Fruit fly (Drosophila melanogaster) whole organism, embryonic: Measurements from ENCODE around the gene CG42258.

Source experiments
- Asciz ChIP-seq: fragments of 200-800 bp; sonication (Bioruptor generic); optimal IDR thresholded peaks from 2 replicates; lab custom pipeline; 2017; ENCODE audit warnings: missing biosample characterization, mild to moderate bottlenecking, missing genetic modification characterization, missing genetic modification reagents
- BEAF-32 ChIP-seq: fragments of 200-800 bp; sonication (Bioruptor generic); optimal IDR thresholded peaks from 3 replicates; lab custom pipeline; 2017; ENCODE audit warnings: missing biosample characterization, missing genetic modification characterization, mild to moderate bottlenecking, moderate library complexity, missing genetic modification reagents
- Bdp1 ChIP-seq: fragments of 200-800 bp; sonication (Bioruptor generic); optimal IDR thresholded peaks from 3 replicates; lab custom pipeline; 2016; ENCODE audit warnings: missing biosample characterization, missing genetic modification characterization
- Blimp-1 ChIP-seq: fragments of 200-800 bp; sonication (Bioruptor generic); optimal IDR thresholded peaks from 3 replicates; lab custom pipeline; 2018; ENCODE audit warnings: missing biosample characterization, missing genetic modification characterization, mild to moderate bottlenecking, moderate library complexity, missing genetic modification reagents
- CG10979 ChIP-seq: fragments of 200-800 bp; sonication (Bioruptor generic); optimal IDR thresholded peaks from 2 replicates; lab custom pipeline; 2018; ENCODE audit warnings: missing biosample characterization, mild to moderate bottlenecking, missing genetic modification characterization, moderate library complexity
- CG11723 ChIP-seq: fragments of 200-800 bp; sonication (Bioruptor generic); optimal IDR thresholded peaks from 2 replicates; lab custom pipeline; 2017; ENCODE audit warnings: missing biosample characterization, mild to moderate bottlenecking, missing genetic modification characterization
- CG13775 ChIP-seq: fragments of 200-800 bp; sonication (Bioruptor generic); optimal IDR thresholded peaks from 3 replicates; lab custom pipeline; 2017; ENCODE audit warnings: missing biosample characterization, mild to moderate bottlenecking, missing genetic modification characterization
- CG14014 ChIP-seq: fragments of 200-800 bp; sonication (Bioruptor generic); IDR thresholded peaks from 2 replicates; pipeline ENCODE4 v1.3.6; 2022; ENCODE audit warnings: missing biosample characterization, missing genetic modification characterization
- CG15479 ChIP-seq: fragments of 200-800 bp; sonication (Bioruptor generic); optimal IDR thresholded peaks from 3 replicates; lab custom pipeline; 2019; ENCODE audit warnings: missing biosample characterization, mild to moderate bottlenecking, missing genetic modification characterization, moderate library complexity
- CG16813 ChIP-seq: fragments of 200-800 bp; sonication (Bioruptor generic); IDR thresholded peaks from 3 replicates; pipeline ENCODE4 v1.3.6; 2022; ENCODE audit warnings: missing biosample characterization, missing genetic modification characterization; ENCODE audit not compliant: partially characterized antibody
- CG17385 ChIP-seq: fragments of 200-800 bp; sonication (Bioruptor generic); optimal IDR thresholded peaks from 3 replicates; lab custom pipeline; 2018; ENCODE audit warnings: missing biosample characterization, mild to moderate bottlenecking, missing genetic modification characterization
- CG18262 ChIP-seq: fragments of 200-800 bp; optimal IDR thresholded peaks from 3 replicates; lab custom pipeline; 2019; ENCODE audit warnings: missing biosample characterization, mild to moderate bottlenecking, missing genetic modification characterization, moderate library complexity
- CG30403 ChIP-seq: fragments of 200-800 bp; sonication (Bioruptor generic); optimal IDR thresholded peaks from 3 replicates; lab custom pipeline; 2016; ENCODE audit warnings: missing biosample characterization, missing genetic modification characterization
- CG32532 ChIP-seq: fragments of 200-800 bp; sonication (Bioruptor generic); IDR thresholded peaks from 2 replicates; pipeline ENCODE4 v1.3.6; 2022; ENCODE audit warnings: missing biosample characterization, missing genetic modification characterization
- CG33557 ChIP-seq: fragments of 200-800 bp; sonication (Bioruptor generic); optimal IDR thresholded peaks from 2 replicates; lab custom pipeline; 2019; ENCODE audit warnings: missing biosample characterization, mild to moderate bottlenecking, missing genetic modification characterization, moderate library complexity
- CG4328 ChIP-seq: fragments of 200-800 bp; sonication (Bioruptor generic); optimal IDR thresholded peaks from 3 replicates; lab custom pipeline; 2017; ENCODE audit warnings: missing biosample characterization, missing genetic modification reagents, missing genetic modification characterization
- CG6689 ChIP-seq: fragments of 200-800 bp; sonication (Bioruptor generic); IDR thresholded peaks from 2 replicates; pipeline ENCODE4 v1.3.6; 2022; ENCODE audit warnings: missing biosample characterization, missing genetic modification characterization
- CG7786 ChIP-seq: fragments of 200-800 bp; sonication (Bioruptor generic); optimal IDR thresholded peaks from 2 replicates; lab custom pipeline; 2016; ENCODE audit warnings: missing biosample characterization, missing genetic modification characterization
- Chrac-16 ChIP-seq: fragments of 200-800 bp; sonication (Bioruptor generic); optimal IDR thresholded peaks from 3 replicates; lab custom pipeline; 2016; ENCODE audit warnings: missing biosample characterization, missing genetic modification characterization
- Dip3 ChIP-seq: fragments of 200-800 bp; sonication (Bioruptor generic); optimal IDR thresholded peaks from 3 replicates; lab custom pipeline; 2016; ENCODE audit warnings: missing biosample characterization, missing genetic modification characterization
- HLHmδ ChIP-seq: fragments of 200-800 bp; sonication (Bioruptor generic); optimal IDR thresholded peaks from 2 replicates; lab custom pipeline; 2018; ENCODE audit warnings: missing biosample characterization, mild to moderate bottlenecking, missing genetic modification characterization, moderate library complexity
- Med ChIP-seq: fragments of 200-800 bp; sonication (Bioruptor generic); peaks from one replicate; lab custom pipeline; 2016; ENCODE audit warnings: missing biosample characterization, missing genetic modification characterization, mild to moderate bottlenecking, inconsistent platforms, moderate library complexity
- Neu2 ChIP-seq: fragments of 200-800 bp; sonication (Bioruptor generic); optimal IDR thresholded peaks from 3 replicates; lab custom pipeline; 2016; ENCODE audit warnings: missing biosample characterization, missing genetic modification characterization, borderline replicate concordance
- PHDP ChIP-seq: fragments of 200-800 bp; sonication (Bioruptor generic); optimal IDR thresholded peaks from 3 replicates; lab custom pipeline; 2018; ENCODE audit warnings: missing biosample characterization, mild to moderate bottlenecking, missing genetic modification characterization, moderate library complexity
- Pdp1 ChIP-seq, 2 experiments: fragments of 200-800 bp; sonication (Bioruptor generic); optimal IDR thresholded peaks; 3 replicates each; lab custom pipeline; 2016; ENCODE audit warnings: missing biosample characterization in 2 of 2, missing genetic modification characterization in 2 of 2, mild to moderate bottlenecking in 1 of 2, moderate library complexity in 1 of 2
- Ptx1 ChIP-seq: fragments of 200-800 bp; sonication (Bioruptor generic); IDR thresholded peaks from 2 replicates; pipeline ENCODE4 v1.3.6; 2022; ENCODE audit warnings: missing biosample characterization, missing genetic modification characterization
- Stat92E ChIP-seq, 3 experiments: fragments of >200 bp in 2 of 3; fragments of 200-800 bp in 1 of 3; sonication (Bioruptor generic) in 1 of 3; optimal IDR thresholded peaks; 2 replicates each; lab custom pipeline; 2017 to 2019; ENCODE audit warnings: missing biosample characterization in 3 of 3, missing genetic modification characterization in 3 of 3, mild to moderate bottlenecking in 1 of 3, moderate library complexity in 1 of 3
- Trl ChIP-seq, 3 experiments: fragments of >200 bp in 2 of 3; fragments of 200-800 bp in 1 of 3; sonication (Bioruptor generic) in 1 of 3; optimal IDR thresholded peaks; 2 replicates in 1 of 3; 3 replicates in 2 of 3; lab custom pipeline; 2016 to 2017; ENCODE audit warnings: missing biosample characterization in 1 of 3, missing genetic modification characterization in 1 of 3
- ara ChIP-seq: fragments of 200-800 bp; sonication (Bioruptor generic); IDR thresholded peaks from 2 replicates; pipeline ENCODE4 v1.3.6; 2022; ENCODE audit warnings: missing biosample characterization, missing genetic modification characterization
- cato ChIP-seq: fragments of 200-800 bp; sonication (Bioruptor generic); optimal IDR thresholded peaks from 2 replicates; lab custom pipeline; 2016; ENCODE audit warnings: missing biosample characterization, missing genetic modification characterization, borderline replicate concordance
- chinmo ChIP-seq: fragments of 200-800 bp; sonication (Bioruptor generic); IDR thresholded peaks from 4 replicates; pipeline ENCODE4 v1.3.6; 2022; ENCODE audit warnings: missing biosample characterization, missing genetic modification characterization; ENCODE audit not compliant: partially characterized antibody
- dimm ChIP-seq: fragments of 200-800 bp; sonication (Bioruptor generic); IDR thresholded peaks from 2 replicates; pipeline ENCODE4 v1.3.6; 2022; ENCODE audit warnings: missing biosample characterization, missing genetic modification characterization
- fu2 ChIP-seq: fragments of 200-800 bp; sonication (Bioruptor generic); optimal IDR thresholded peaks from 2 replicates; lab custom pipeline; 2016; ENCODE audit warnings: missing biosample characterization, missing genetic modification characterization
- jumu ChIP-seq: fragments of 200-800 bp; sonication (Bioruptor generic); optimal IDR thresholded peaks from 3 replicates; lab custom pipeline; 2016; ENCODE audit warnings: missing biosample characterization, missing genetic modification characterization
- lov ChIP-seq, 2 experiments: fragments of 200-800 bp in 1 of 2; fragments of >200 bp in 1 of 2; sonication (Bioruptor generic) in 1 of 2; IDR thresholded peaks in 1 of 2; optimal IDR thresholded peaks in 1 of 2; 2 replicates in 1 of 2; 3 replicates in 1 of 2; pipeline versions ENCODE4 v1.3.6 to Lab custom; 2017 to 2022; ENCODE audit warnings: missing biosample characterization in 1 of 2, missing genetic modification characterization in 1 of 2
- org-1 ChIP-seq: fragments of 200-800 bp; sonication (Bioruptor generic); optimal IDR thresholded peaks from 2 replicates; lab custom pipeline; 2017; ENCODE audit warnings: missing biosample characterization, missing genetic modification characterization
- pan ChIP-seq, 4 experiments: fragments of >200 bp in 3 of 4; fragments of 200-800 bp in 1 of 4; sonication (Bioruptor generic) in 1 of 4; optimal IDR thresholded peaks in 3 of 4; IDR thresholded peaks in 1 of 4; 2 replicates each; pipeline versions ENCODE4 v1.3.6 to Lab custom; 2017 to 2022; ENCODE audit warnings: missing biosample characterization in 2 of 4, missing genetic modification characterization in 2 of 4, mixed read lengths in 1 of 4
- pum ChIP-seq: fragments of 200-800 bp; sonication (Bioruptor generic); optimal IDR thresholded peaks from 2 replicates; lab custom pipeline; 2016; ENCODE audit warnings: missing biosample characterization, missing genetic modification characterization
- ro ChIP-seq: fragments of 200-800 bp; sonication (Bioruptor generic); IDR thresholded peaks from 2 replicates; pipeline ENCODE4 v1.3.6; 2022; ENCODE audit warnings: missing biosample characterization, missing genetic modification characterization
- schlank ChIP-seq: fragments of 200-800 bp; sonication (Bioruptor generic); optimal IDR thresholded peaks from 2 replicates; lab custom pipeline; 2018; ENCODE audit warnings: missing biosample characterization, mild to moderate bottlenecking, missing genetic modification characterization
- shn ChIP-seq: fragments of 200-800 bp; sonication (Bioruptor generic); optimal IDR thresholded peaks from 3 replicates; lab custom pipeline; 2016; ENCODE audit warnings: missing biosample characterization, missing genetic modification characterization
- sisA ChIP-seq: fragments of 200-800 bp; sonication (Bioruptor generic); IDR thresholded peaks from 2 replicates; pipeline ENCODE4 v1.3.6; 2022; ENCODE audit warnings: missing biosample characterization, missing genetic modification characterization
- ssp ChIP-seq: fragments of 200-800 bp; sonication (Bioruptor generic); IDR thresholded peaks from 2 replicates; pipeline ENCODE4 v1.3.6; 2022; ENCODE audit warnings: missing biosample characterization, missing genetic modification characterization
- tio ChIP-seq: fragments of 200-800 bp; sonication (Bioruptor generic); optimal IDR thresholded peaks from 2 replicates; lab custom pipeline; 2017; ENCODE audit warnings: missing biosample characterization, missing genetic modification characterization, inconsistent platforms
- vfl ChIP-seq: fragments of 200-800 bp; sonication (Bioruptor generic); optimal IDR thresholded peaks from 2 replicates; lab custom pipeline; 2016; ENCODE audit warnings: missing biosample characterization, missing genetic modification characterization
- wdn ChIP-seq: fragments of 200-800 bp; sonication (Bioruptor generic); IDR thresholded peaks from 2 replicates; pipeline ENCODE4 v1.3.6; 2022; ENCODE audit warnings: missing biosample characterization, missing genetic modification characterization
- zfh1 ChIP-seq: fragments of 200-800 bp; sonication (Bioruptor generic); IDR thresholded peaks from 3 replicates; pipeline ENCODE4 v1.3.6; 2022; ENCODE audit warnings: missing biosample characterization, missing genetic modification characterization

Gene CG42258

DNA sequence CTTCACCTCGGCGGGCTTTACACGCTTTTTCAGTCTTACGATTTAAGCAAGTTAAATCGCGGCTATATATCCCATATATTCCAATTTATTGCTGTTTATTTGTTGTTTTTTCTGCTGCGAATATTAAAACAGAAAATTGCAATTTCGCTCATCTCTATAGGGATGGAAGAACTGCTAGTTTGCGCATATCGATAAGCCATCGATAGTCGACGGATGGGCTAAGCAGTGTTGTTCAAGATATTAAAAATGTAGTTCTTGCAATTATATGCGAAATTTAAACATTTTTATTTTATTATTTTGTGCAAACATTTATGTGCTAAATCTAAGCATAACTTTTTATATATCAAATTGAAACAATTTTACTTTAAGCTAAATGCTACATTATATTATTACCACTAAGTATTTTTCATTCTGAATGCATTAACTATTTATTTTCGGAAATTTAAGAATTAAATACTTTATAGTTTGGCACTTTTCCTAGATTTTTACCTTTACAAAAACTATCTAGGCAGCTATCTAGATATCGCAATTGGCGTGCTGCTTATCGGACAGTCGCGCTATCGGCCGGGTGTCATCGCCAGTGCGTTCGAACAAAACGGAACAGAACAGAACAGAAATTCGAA, at the start of gene CG42258, which contains the start of gene Rab40 (continued):
- TF ChIP-seq BEAF-32 (GFP tag; lab: Kevin White, UChicago) (peak; percentile 84), Blimp-1 (GFP tag; lab: Kevin White, UChicago) (peak; percentile 0), PHDP (tag; lab: Kevin White, UChicago) (no peak), cato (GFP tag; lab: Kevin White, UChicago) (no peak), Stat92E (GFP tag; optimal IDR thresholded peaks at IDR 0.05; lab: Kevin White, UChicago) (no peak), CG10979 (tag; lab: Kevin White, UChicago) (peak; percentile 17), Bdp1 (GFP tag; lab: Kevin White, UChicago) (peak; percentile 24), dimm (GFP tag; lab: Robert Waterston, UW) (no peak), CG17385 (GFP tag; lab: Kevin White, UChicago) (peak; percentile 38), Ptx1 (no peak), CG33557 (GFP tag; lab: Kevin White, UChicago) (no peak), tio (GFP tag; lab: Kevin White, UChicago) (peak; percentile 54), schlank (tag; lab: Kevin White, UChicago) (no peak), CG15479 (no peak), Med (peak; percentile 85), shn (GFP tag; lab: Kevin White, UChicago) (peak; percentile 40), CG14014 (GFP tag; lab: Robert Waterston, UW) (peak; percentile 20; the same call in 1 of the 2 replicates), CG11723 (GFP tag; lab: Kevin White, UChicago) (no peak), ro (GFP tag; lab: Robert Waterston, UW) (no peak), CG7786 (peak; percentile 41), Neu2 (no peak), Trl (optimal IDR thresholded peaks at IDR 0.05; lab: Kevin White, UChicago) (no peak), Trl (GFP tag; optimal IDR thresholded peaks at IDR 0.05; lab: Kevin White, UChicago) (peak; percentile 1), CG32532 (GFP tag; lab: Robert Waterston, UW) (peak; percentile 47), Chrac-16 (GFP tag; lab: Kevin White, UChicago) (peak; percentile 55), Asciz (no peak), Pdp1 (GFP tag; optimal IDR thresholded peaks at IDR 0.05; lab: Kevin White, UChicago) (peak; percentile 49 to 51), CG6689 (GFP tag; lab: Robert Waterston, UW) (peak; percentile 31; the same call in 1 of the 2 replicates), pan (optimal IDR thresholded peaks at IDR 0.05; lab: Kevin White, UChicago) (no peak), pan (GFP tag; optimal IDR thresholded peaks at IDR 0.05 in 1 of 2, IDR thresholded peaks at IDR 0.05 in 1 of 2) (peak in 1 of 2 experiments; percentile 47), fu2 (GFP tag; lab: Kevin White, UChicago) (peak; percentile 44), CG13775 (GFP tag; lab: Kevin White, UChicago) (peak; percentile 33), ara (GFP tag; lab: Robert Waterston, UW) (no peak), zfh1 (GFP tag; lab: Robert Waterston, UW) (peak; percentile 36; the same call in 1 of the 3 replicates), lov (optimal IDR thresholded peaks at IDR 0.05; lab: Kevin White, UChicago) (no peak), lov (GFP tag; IDR thresholded peaks at IDR 0.05; lab: Robert Waterston, UW) (no peak), CG18262 (peak; percentile 55), CG4328 (GFP tag; lab: Kevin White, UChicago) (no peak), Dip3 (GFP tag; lab: Kevin White, UChicago) (peak; percentile 21), HLHmδ (GFP tag; lab: Kevin White, UChicago) (no peak), jumu (GFP tag; lab: Kevin White, UChicago) (peak; percentile 32), wdn (GFP tag; lab: Robert Waterston, UW) (no peak), pum (GFP tag; lab: Kevin White, UChicago) (peak; percentile 56), CG30403 (peak; percentile 79), sisA (GFP tag; lab: Robert Waterston, UW) (peak; percentile 44), ssp (peak; percentile 32; the same call in 1 of the 2 replicates), vfl (peak; percentile 22), chinmo (GFP tag; lab: Robert Waterston, UW) (no peak), org-1 (GFP tag; lab: Kevin White, UChicago) (no peak), CG16813 (GFP tag; lab: Robert Waterston, UW) (peak; percentile 73)
